Worm (Caenorhabditis elegans) whole organism, late embryonic: Measurements from ENCODE around the gene F48E8.3.

Source experiments
- ama-1 ChIP-seq: fragments of 150-350 bp; optimal IDR thresholded peaks from 2 replicates; lab custom pipeline; 2014
- ceh-14 ChIP-seq: sonication (generic microtip); optimal IDR thresholded peaks from 2 replicates; lab custom pipeline; 2016; ENCODE audit warnings: missing genotype, missing genetic modification characterization, missing compliant biosample characterization
- ceh-9 ChIP-seq: sonication (generic microtip); optimal IDR thresholded peaks from 2 replicates; lab custom pipeline; 2016; ENCODE audit warnings: mild to moderate bottlenecking, missing genetic modification characterization, inconsistent platforms, missing compliant biosample characterization
- dmd-4 ChIP-seq: sonication (generic microtip); optimal IDR thresholded peaks from 2 replicates; lab custom pipeline; 2016; ENCODE audit warnings: borderline replicate concordance, missing genetic modification characterization, missing compliant biosample characterization
- hlh-15 ChIP-seq: sonication (generic microtip); optimal IDR thresholded peaks from 2 replicates; lab custom pipeline; 2016; ENCODE audit warnings: missing genetic modification characterization, missing compliant biosample characterization
- nfya-1 ChIP-seq: sonication (generic microtip); optimal IDR thresholded peaks from 2 replicates; lab custom pipeline; 2017; ENCODE audit warnings: missing genetic modification characterization, mild to moderate bottlenecking, missing compliant biosample characterization, antibody characterized with exemption, moderate library complexity
- npax-4 ChIP-seq: sonication (generic microtip); optimal IDR thresholded peaks from 2 replicates; lab custom pipeline; 2016; ENCODE audit warnings: missing genetic modification characterization, missing compliant biosample characterization
- pag-3 ChIP-seq: sonication (generic microtip); optimal IDR thresholded peaks from 2 replicates; lab custom pipeline; 2016; ENCODE audit warnings: missing compliant biosample characterization, missing genetic modification characterization, borderline replicate concordance
- pha-4 ChIP-seq: fragments of 150-350 bp; optimal IDR thresholded peaks from 2 replicates; lab custom pipeline; 2018; ENCODE audit warnings: missing biosample characterization, missing genetic modification reagents, missing genetic modification characterization
- rnt-1 ChIP-seq: sonication (generic microtip); optimal IDR thresholded peaks from 2 replicates; lab custom pipeline; 2016; ENCODE audit warnings: missing genetic modification characterization, missing compliant biosample characterization
- sdc-2 ChIP-seq: sonication (generic microtip); optimal IDR thresholded peaks from 2 replicates; lab custom pipeline; 2016; ENCODE audit warnings: missing genotype, missing genetic modification characterization, missing compliant biosample characterization
- tbx-2 ChIP-seq: sonication (generic microtip); optimal IDR thresholded peaks from 2 replicates; lab custom pipeline; 2016; ENCODE audit warnings: missing genetic modification characterization, missing compliant biosample characterization
- unc-42 ChIP-seq: sonication (generic microtip); optimal IDR thresholded peaks from 2 replicates; lab custom pipeline; 2016; ENCODE audit warnings: missing genotype, missing genetic modification characterization, missing compliant biosample characterization
- unc-55 ChIP-seq: sonication (generic microtip); optimal IDR thresholded peaks from 2 replicates; lab custom pipeline; 2017; ENCODE audit warnings: missing biosample characterization, missing genetic modification reagents, missing genetic modification characterization

DNA sequence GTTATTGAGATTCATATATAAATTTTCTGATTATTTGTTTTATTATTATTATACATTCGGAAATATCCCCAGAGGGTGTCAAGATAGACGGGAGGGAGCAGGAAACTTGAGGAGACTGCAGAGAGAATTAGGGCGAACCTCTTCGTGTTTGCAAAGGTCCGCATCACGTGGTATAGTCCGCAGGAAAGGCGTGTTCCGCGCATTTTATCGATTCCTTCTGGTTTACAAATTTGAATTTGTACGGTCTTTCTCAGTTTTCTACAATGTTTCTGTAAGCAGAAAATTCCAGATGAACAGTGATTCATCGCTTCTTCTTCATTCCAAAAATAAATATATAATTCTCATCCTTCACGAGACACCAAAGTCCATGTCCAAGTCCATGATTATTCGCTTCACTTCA, 38.8 kb downstream of the F48E8.3 start:
- TF ChIP-seq ceh-14 (no peak), pag-3 (tag; lab: Kevin White, UChicago) (no peak), ceh-9 (tag; lab: Kevin White, UChicago) (no peak), sdc-2 (tag; lab: Kevin White, UChicago) (no peak), hlh-15 (tag; lab: Kevin White, UChicago) (no peak), rnt-1 (tag; lab: Kevin White, UChicago) (no peak), unc-55 (GFP tag; lab: Kevin White, UChicago) (no peak), ama-1 (lab: Kevin White, UChicago) (no peak), tbx-2 (peak; percentile 2), nfya-1 (no peak), npax-4 (tag; lab: Kevin White, UChicago) (no peak), pha-4 (tag; lab: Kevin White, UChicago) (no peak), dmd-4 (tag; lab: Kevin White, UChicago) (no peak), unc-42 (tag; lab: Kevin White, UChicago) (no peak)
